Fruit fly (Drosophila melanogaster): ENCODE measurements around the gene raskol.

DNA sequence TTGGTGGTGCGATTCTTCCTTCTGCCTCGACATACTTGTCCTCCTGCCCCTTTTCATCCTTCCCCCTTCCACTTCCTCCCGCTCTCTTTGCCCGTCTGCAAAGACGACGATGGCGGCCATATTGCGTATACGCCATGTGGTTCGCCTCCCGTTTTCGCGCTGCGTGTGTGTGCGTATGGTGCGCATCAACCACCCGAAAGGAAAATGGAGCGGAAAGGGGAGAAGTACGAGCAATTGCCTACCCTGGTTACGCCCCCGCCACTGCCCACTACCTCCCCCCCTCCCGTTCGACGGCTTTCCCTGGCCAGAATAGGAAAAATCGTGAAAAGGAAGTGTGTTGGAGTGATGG lies 89.8 kb downstream of the raskol start:
- TF ChIP-seq CG15479 (GFP tag; optimal IDR thresholded peaks at IDR 0.05): no peak
- no peak for TF ChIP-seq Hsf (GFP tag; optimal IDR thresholded peaks at IDR 0.05)
- TF ChIP-seq mirr (GFP tag; optimal IDR thresholded peaks at IDR 0.05): no peak
- no peak for TF ChIP-seq CTCF (GFP tag; optimal IDR thresholded peaks at IDR 0.05)
- TF ChIP-seq jumu (GFP tag; optimal IDR thresholded peaks at IDR 0.05): no peak
- no peak for TF ChIP-seq kay (GFP tag; optimal IDR thresholded peaks at IDR 0.05)
